Fruit fly (Drosophila melanogaster) whole organism, embryonic: Measurements from ENCODE around the gene CG17224.

Experiments used
- Antp ChIP-seq: fragments of 200-800 bp; sonication (Bioruptor generic); optimal IDR thresholded peaks from 3 replicates; lab custom pipeline; 2016; ENCODE audit warnings: missing biosample characterization, missing genetic modification characterization
- CG10209 ChIP-seq: fragments of 200-800 bp; sonication (Bioruptor generic); optimal IDR thresholded peaks from 3 replicates; lab custom pipeline; 2017; ENCODE audit warnings: missing biosample characterization, mild to moderate bottlenecking, missing genetic modification characterization, missing genetic modification reagents
- CG1024 ChIP-seq: fragments of 200-800 bp; sonication (Bioruptor generic); IDR thresholded peaks from 2 replicates; pipeline ENCODE4 v1.3.6; 2022; ENCODE audit warnings: missing biosample characterization, missing genetic modification characterization
- CG10274 ChIP-seq: fragments of 200-800 bp; sonication (Bioruptor generic); optimal IDR thresholded peaks from 3 replicates; lab custom pipeline; 2017; ENCODE audit warnings: missing biosample characterization, mild to moderate bottlenecking, missing genetic modification characterization
- CG10366 ChIP-seq: fragments of 200-800 bp; sonication (Bioruptor generic); IDR thresholded peaks from 2 replicates; pipeline ENCODE4 v1.3.6; 2022; ENCODE audit warnings: missing biosample characterization, missing genetic modification characterization
- CG11723 ChIP-seq: fragments of 200-800 bp; sonication (Bioruptor generic); optimal IDR thresholded peaks from 2 replicates; lab custom pipeline; 2017; ENCODE audit warnings: missing biosample characterization, mild to moderate bottlenecking, missing genetic modification characterization
- CG12104 ChIP-seq: fragments of 200-800 bp; sonication (Bioruptor generic); optimal IDR thresholded peaks from 3 replicates; lab custom pipeline; 2016; ENCODE audit warnings: missing biosample characterization, missing genetic modification characterization
- CG13775 ChIP-seq: fragments of 200-800 bp; sonication (Bioruptor generic); optimal IDR thresholded peaks from 3 replicates; lab custom pipeline; 2017; ENCODE audit warnings: missing biosample characterization, mild to moderate bottlenecking, missing genetic modification characterization
- CG14014 ChIP-seq: fragments of 200-800 bp; sonication (Bioruptor generic); IDR thresholded peaks from 2 replicates; pipeline ENCODE4 v1.3.6; 2022; ENCODE audit warnings: missing biosample characterization, missing genetic modification characterization
- CG14667 ChIP-seq: fragments of 200-800 bp; sonication (Bioruptor generic); IDR thresholded peaks from 2 replicates; pipeline ENCODE4 v1.3.6; 2022; ENCODE audit warnings: missing biosample characterization, missing genetic modification characterization
- CG14860 ChIP-seq: fragments of 200-800 bp; sonication (Bioruptor generic); IDR thresholded peaks from 3 replicates; pipeline ENCODE4 v1.3.6; 2022; ENCODE audit warnings: missing biosample characterization, missing genetic modification characterization; ENCODE audit not compliant: partially characterized antibody
- CG1603 ChIP-seq: fragments of 200-800 bp; sonication (Bioruptor generic); optimal IDR thresholded peaks from 2 replicates; lab custom pipeline; 2019; ENCODE audit warnings: missing biosample characterization, mild to moderate bottlenecking, missing genetic modification characterization, moderate library complexity
- CG16863 ChIP-seq: fragments of 200-800 bp; sonication (Bioruptor generic); optimal IDR thresholded peaks from 3 replicates; lab custom pipeline; 2016; ENCODE audit warnings: missing biosample characterization, missing genetic modification characterization
- CG2678 ChIP-seq: fragments of 200-800 bp; sonication (Bioruptor generic); optimal IDR thresholded peaks from 3 replicates; lab custom pipeline; 2019; ENCODE audit warnings: missing biosample characterization, mild to moderate bottlenecking, missing genetic modification characterization, moderate library complexity
- CG2889 ChIP-seq: fragments of 200-800 bp; sonication (Bioruptor generic); IDR thresholded peaks from 3 replicates; pipeline ENCODE4 v1.3.6; 2022; ENCODE audit warnings: missing biosample characterization, missing genetic modification characterization
- CG3065 ChIP-seq: fragments of 200-800 bp; sonication (Bioruptor generic); optimal IDR thresholded peaks from 2 replicates; lab custom pipeline; 2016; ENCODE audit warnings: missing biosample characterization, missing genetic modification characterization
- CG31365 ChIP-seq: fragments of 200-800 bp; sonication (Bioruptor generic); optimal IDR thresholded peaks from 2 replicates; lab custom pipeline; 2018; ENCODE audit warnings: missing biosample characterization, mild to moderate bottlenecking, missing genetic modification characterization
- CG4424 ChIP-seq: fragments of 200-800 bp; sonication (Bioruptor generic); optimal IDR thresholded peaks from 3 replicates; lab custom pipeline; 2016; ENCODE audit warnings: missing biosample characterization, missing genetic modification characterization
- CG6765 ChIP-seq: fragments of 200-800 bp; sonication (Bioruptor generic); optimal IDR thresholded peaks from 3 replicates; lab custom pipeline; 2017; ENCODE audit warnings: missing biosample characterization, mild to moderate bottlenecking, missing genetic modification characterization
- CG6791 ChIP-seq: fragments of 200-800 bp; sonication (Bioruptor generic); IDR thresholded peaks from 3 replicates; pipeline ENCODE4 v1.3.6; 2022; ENCODE audit warnings: missing biosample characterization, missing genetic modification characterization; ENCODE audit not compliant: partially characterized antibody
- CG7372 ChIP-seq: fragments of 200-800 bp; sonication (Bioruptor generic); IDR thresholded peaks from 2 replicates; pipeline ENCODE4 v1.3.6; 2022; ENCODE audit warnings: missing biosample characterization, missing genetic modification characterization
- CG8765 ChIP-seq: fragments of 200-800 bp; sonication (Bioruptor generic); IDR thresholded peaks from 2 replicates; pipeline ENCODE4 v1.3.6; 2022; ENCODE audit warnings: missing biosample characterization, missing genetic modification characterization
- CG9797 ChIP-seq: fragments of 200-800 bp; sonication (Bioruptor generic); optimal IDR thresholded peaks from 3 replicates; lab custom pipeline; 2018; ENCODE audit warnings: missing biosample characterization, mild to moderate bottlenecking, missing genetic modification characterization
- CHES-1-like ChIP-seq: fragments of 200-800 bp; sonication (Bioruptor generic); optimal IDR thresholded peaks from 2 replicates; lab custom pipeline; 2016; ENCODE audit warnings: missing biosample characterization, missing genetic modification characterization
- Dfd ChIP-seq, 2 experiments: fragments of >200 bp; optimal IDR thresholded peaks; 2 replicates each; lab custom pipeline; 2017; ENCODE audit warnings: missing biosample characterization in 2 of 2, missing genetic modification characterization in 2 of 2
- Doc3 ChIP-seq: fragments of 200-800 bp; sonication (Bioruptor generic); IDR thresholded peaks from 3 replicates; pipeline ENCODE4 v1.3.6; 2022; ENCODE audit warnings: missing biosample characterization, missing genetic modification characterization; ENCODE audit not compliant: partially characterized antibody
- E2f2 ChIP-seq: fragments of 200-800 bp; sonication (Bioruptor generic); IDR thresholded peaks from 2 replicates; pipeline ENCODE4 v1.3.6; 2022; ENCODE audit warnings: missing biosample characterization, missing genetic modification characterization
- Eip74EF ChIP-seq, 2 experiments: fragments of 200-800 bp in 1 of 2; fragments of >200 bp in 1 of 2; sonication (Bioruptor generic) in 1 of 2; optimal IDR thresholded peaks; 2 replicates each; lab custom pipeline; 2017 to 2019; ENCODE audit warnings: missing biosample characterization in 2 of 2, missing genetic modification characterization in 2 of 2, mild to moderate bottlenecking in 1 of 2, moderate library complexity in 1 of 2
- HmgZ ChIP-seq: fragments of 200-800 bp; sonication (Bioruptor generic); optimal IDR thresholded peaks from 2 replicates; lab custom pipeline; 2018; ENCODE audit warnings: missing biosample characterization, mild to moderate bottlenecking, missing genetic modification characterization
- Hmr ChIP-seq: fragments of 200-800 bp; sonication (Bioruptor generic); optimal IDR thresholded peaks from 3 replicates; lab custom pipeline; 2017; ENCODE audit warnings: mild to moderate bottlenecking, missing biosample characterization, missing genetic modification reagents, missing genetic modification characterization
- Hr51 ChIP-seq, 2 experiments: fragments of 200-800 bp; sonication (Bioruptor generic); optimal IDR thresholded peaks; 2 replicates in 1 of 2; 3 replicates in 1 of 2; lab custom pipeline; 2016 to 2018; ENCODE audit warnings: missing biosample characterization in 2 of 2, missing genetic modification characterization in 2 of 2, mild to moderate bottlenecking in 1 of 2, moderate library complexity in 1 of 2
- Max ChIP-seq: fragments of 200-800 bp; sonication (Bioruptor generic); optimal IDR thresholded peaks from 2 replicates; lab custom pipeline; 2016; ENCODE audit warnings: missing biosample characterization, mild to moderate bottlenecking, missing genetic modification characterization
- NC2α ChIP-seq: fragments of 200-800 bp; sonication (Bioruptor generic); optimal IDR thresholded peaks from 2 replicates; lab custom pipeline; 2016; ENCODE audit warnings: missing biosample characterization, missing genetic modification characterization
- NfI ChIP-seq: fragments of 200-800 bp; sonication (Bioruptor generic); optimal IDR thresholded peaks from 3 replicates; lab custom pipeline; 2018; ENCODE audit warnings: missing biosample characterization, mild to moderate bottlenecking, missing genetic modification characterization, moderate library complexity
- Opbp ChIP-seq: fragments of 200-800 bp; sonication (Bioruptor generic); IDR thresholded peaks from 3 replicates; pipeline ENCODE4 v1.3.6; 2022; ENCODE audit warnings: missing biosample characterization, missing genetic modification characterization; ENCODE audit not compliant: partially characterized antibody
- chm ChIP-seq: fragments of 200-800 bp; sonication (Bioruptor generic); IDR thresholded peaks from 2 replicates; pipeline ENCODE4 v1.3.6; 2022; ENCODE audit warnings: missing biosample characterization, missing genetic modification characterization
- da ChIP-seq: fragments of 200-800 bp; sonication (Bioruptor generic); optimal IDR thresholded peaks from 2 replicates; lab custom pipeline; 2016; ENCODE audit warnings: missing biosample characterization, missing genetic modification characterization
- fd64A ChIP-seq: fragments of 200-800 bp; sonication (Bioruptor generic); optimal IDR thresholded peaks from 3 replicates; lab custom pipeline; 2018; ENCODE audit warnings: missing biosample characterization, mild to moderate bottlenecking, missing genetic modification characterization
- gcm ChIP-seq: fragments of 200-800 bp; sonication (Bioruptor generic); optimal IDR thresholded peaks from 2 replicates; lab custom pipeline; 2019; ENCODE audit warnings: missing biosample characterization, mild to moderate bottlenecking, missing genetic modification characterization, moderate library complexity
- hth ChIP-seq: fragments of >200 bp; optimal IDR thresholded peaks from 2 replicates; lab custom pipeline; 2017; ENCODE audit warnings: inconsistent platforms
- lab ChIP-seq: fragments of 200-800 bp; sonication (Bioruptor generic); optimal IDR thresholded peaks from 3 replicates; lab custom pipeline; 2017; ENCODE audit warnings: missing biosample characterization, missing genetic modification characterization, mild to moderate bottlenecking, moderate library complexity, missing genetic modification reagents
- org-1 ChIP-seq: fragments of 200-800 bp; sonication (Bioruptor generic); optimal IDR thresholded peaks from 2 replicates; lab custom pipeline; 2017; ENCODE audit warnings: missing biosample characterization, missing genetic modification characterization
- phol ChIP-seq: fragments of 200-800 bp; sonication (Bioruptor generic); optimal IDR thresholded peaks from 3 replicates; lab custom pipeline; 2018; ENCODE audit warnings: missing biosample characterization, mild to moderate bottlenecking, missing genetic modification characterization, moderate library complexity
- sima ChIP-seq: fragments of 200-800 bp; sonication (Bioruptor generic); optimal IDR thresholded peaks from 2 replicates; lab custom pipeline; 2016; ENCODE audit warnings: missing biosample characterization, missing genetic modification characterization
- trem ChIP-seq: fragments of 200-800 bp; optimal IDR thresholded peaks from 3 replicates; lab custom pipeline; 2019; ENCODE audit warnings: missing biosample characterization, mild to moderate bottlenecking, missing genetic modification characterization, moderate library complexity
- ttk ChIP-seq: fragments of 200-800 bp; sonication (Bioruptor generic); IDR thresholded peaks from 2 replicates; pipeline ENCODE4 v2.1.2; 2022; ENCODE audit warnings: missing biosample characterization, missing genetic modification characterization
- twi ChIP-seq: fragments of 200-800 bp; optimal IDR thresholded peaks from 2 replicates; lab custom pipeline; 2019; ENCODE audit warnings: missing biosample characterization, mild to moderate bottlenecking, missing genetic modification characterization, moderate library complexity
- unc-4 ChIP-seq: fragments of 200-800 bp; sonication (Bioruptor generic); IDR thresholded peaks from 2 replicates; pipeline ENCODE4 v1.3.6; 2022; ENCODE audit warnings: missing biosample characterization, missing genetic modification characterization; ENCODE audit not compliant: partially characterized antibody
- vfl ChIP-seq: fragments of 200-800 bp; sonication (Bioruptor generic); optimal IDR thresholded peaks from 2 replicates; lab custom pipeline; 2016; ENCODE audit warnings: missing biosample characterization, missing genetic modification characterization
- wor ChIP-seq: fragments of 200-800 bp; sonication (Bioruptor generic); IDR thresholded peaks from 2 replicates; pipeline ENCODE4 v1.3.6; 2022; ENCODE audit warnings: missing biosample characterization, missing genetic modification characterization
- zfh1 ChIP-seq: fragments of 200-800 bp; sonication (Bioruptor generic); IDR thresholded peaks from 3 replicates; pipeline ENCODE4 v1.3.6; 2022; ENCODE audit warnings: missing biosample characterization, missing genetic modification characterization

CG17224 gene

dm6 chr2L:2972439-2972936, 45.6 kb downstream of the CG17224 start, which contains the start of the genes Rrp1 and gammaTub23C (continued):
- TF ChIP-seq lab (GFP tag; lab: Kevin White, UChicago) (peak; percentile 89), fd64A (GFP tag; lab: Kevin White, UChicago) (peak; percentile 46), Dfd (GFP tag; optimal IDR thresholded peaks at IDR 0.05; lab: Kevin White, UChicago) (peak in 1 of 2 experiments; percentile 56), CHES-1-like (GFP tag; lab: Kevin White, UChicago) (peak; percentile 78), NC2α (GFP tag; lab: Kevin White, UChicago) (no peak), CG14667 (GFP tag; lab: Robert Waterston, UW) (peak; percentile 72), phol (tag; lab: Kevin White, UChicago) (peak; percentile 96), Max (GFP tag; lab: Kevin White, UChicago) (peak; percentile 92), hth (lab: Kevin White, UChicago) (no peak), CG3065 (GFP tag; lab: Kevin White, UChicago) (peak; percentile 88), CG11723 (GFP tag; lab: Kevin White, UChicago) (peak; percentile 85), Eip74EF (GFP tag; optimal IDR thresholded peaks at IDR 0.05; lab: Kevin White, UChicago) (peak in 1 of 2 experiments; percentile 86), unc-4 (GFP tag; lab: Robert Waterston, UW) (no peak), CG10274 (peak; percentile 76), Hmr (GFP tag; lab: Kevin White, UChicago) (peak; percentile 91), CG10366 (GFP tag; lab: Robert Waterston, UW) (peak; percentile 72), Hr51 (GFP tag; optimal IDR thresholded peaks at IDR 0.05; lab: Kevin White, UChicago) (peak; percentile 85 to 91), CG12104 (GFP tag; lab: Kevin White, UChicago) (peak; percentile 93), Opbp (GFP tag; lab: Robert Waterston, UW) (0 out of 3 replicates have a peak, but pooled peaks have one; percentile 16), chm (0 out of 2 replicates have a peak, but pooled peaks have one; percentile 12), CG1024 (GFP tag; lab: Robert Waterston, UW) (peak; percentile 66; the same call in 1 of the 2 replicates), CG1603 (tag; lab: Kevin White, UChicago) (peak; percentile 34), Antp (GFP tag; lab: Kevin White, UChicago) (peak; percentile 56), org-1 (GFP tag; lab: Kevin White, UChicago) (peak; percentile 89), twi (tag; lab: Kevin White, UChicago) (peak; percentile 89), CG9797 (peak; percentile 42), CG6765 (GFP tag; lab: Kevin White, UChicago) (peak; percentile 79), CG8765 (GFP tag; lab: Robert Waterston, UW) (peak; percentile 61; the same call in 1 of the 2 replicates), sima (no peak), CG6791 (GFP tag; lab: Robert Waterston, UW) (no peak), ttk (GFP tag; lab: Robert Waterston, UW) (peak; percentile 80), CG2678 (tag; lab: Kevin White, UChicago) (peak; percentile 94), CG14860 (GFP tag; lab: Robert Waterston, UW) (no peak), wor (peak; percentile 74), HmgZ (peak; percentile 78), da (GFP tag; lab: Kevin White, UChicago) (no peak), Doc3 (GFP tag; lab: Robert Waterston, UW) (no peak)

dm6 chr2L:2969438-2969837, 48.7 kb downstream of the CG17224 start, which contains the start of gene Ts:
Gene Ts, minus strand, starts transcription at chr2L:2969638.
- TF ChIP-seq NfI (GFP tag; lab: Kevin White, UChicago) (no peak), vfl (GFP tag; lab: Kevin White, UChicago) (no peak), CG10209 (GFP tag; lab: Kevin White, UChicago) (no peak), gcm (GFP tag; lab: Kevin White, UChicago) (no peak), CG31365 (tag; lab: Kevin White, UChicago) (no peak), E2f2 (GFP tag; lab: Robert Waterston, UW) (peak; percentile 92), CG16863 (GFP tag; lab: Kevin White, UChicago) (no peak), CG13775 (GFP tag; lab: Kevin White, UChicago) (no peak), zfh1 (GFP tag; lab: Robert Waterston, UW) (no peak), CG14014 (GFP tag; lab: Robert Waterston, UW) (no peak), trem (tag; lab: Kevin White, UChicago) (peak; percentile 58), CG4424 (GFP tag; lab: Kevin White, UChicago) (no peak), CG7372 (no peak), CG2889 (GFP tag; lab: Robert Waterston, UW) (no peak)
